Worm (Caenorhabditis elegans): Measurements from ENCODE around the gene appg-1.

DNA sequence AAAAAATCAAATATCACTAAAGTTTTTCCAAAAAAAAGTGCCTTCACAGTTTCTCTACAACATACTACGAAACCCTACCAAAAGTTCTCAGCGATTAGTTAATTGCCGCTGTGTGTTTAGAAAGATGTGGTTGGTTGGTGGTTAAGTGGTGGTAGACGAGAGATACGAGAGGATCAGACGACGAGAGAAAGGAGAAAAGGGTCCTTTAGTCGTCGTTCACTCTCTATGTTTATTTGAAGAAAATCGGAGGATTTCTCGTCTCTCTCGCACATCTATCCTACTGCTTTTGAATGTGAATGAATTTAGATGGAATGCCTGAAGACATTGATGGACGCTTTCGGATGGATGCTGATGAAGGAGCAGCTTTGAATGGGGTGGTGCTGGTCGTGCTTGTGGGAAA is 45.0 kb downstream of the appg-1 start:
- TF ChIP-seq unc-62 (GFP tag; optimal IDR thresholded peaks at IDR 0.05 in 1 of 2), result peak in 1 of 2 experiments; percentile 60
- TF ChIP-seq unc-62 (tag; optimal IDR thresholded peaks at IDR 0.05), result no peak
- TF ChIP-seq ceh-62 (tag; optimal IDR thresholded peaks at IDR 0.05), result no peak
- TF ChIP-seq lin-39 (tag; optimal IDR thresholded peaks at IDR 0.05), result no peak

All from whole organism, L4 larva.